Fruit fly (Drosophila melanogaster): Measurements from ENCODE around the gene CG12299.

Gene CG12299

dm6 chr2L:10751879-10752620 is 14.9 kb downstream of the CG12299 start:
- TF ChIP-seq CG6854 (GFP tag; optimal IDR thresholded peaks at IDR 0.05) (no peak), dsx (GFP tag; optimal IDR thresholded peaks at IDR 0.05; ENCODE audit: poor library complexity, severe bottlenecking) (no peak), dac (GFP tag; optimal IDR thresholded peaks at IDR 0.05) (peak; percentile 50), CG11762 (GFP tag; optimal IDR thresholded peaks at IDR 0.05; ENCODE audit: insufficient read depth) (no peak), Ets96B (tag; optimal IDR thresholded peaks at IDR 0.05) (no peak), OdsH (GFP tag; optimal IDR thresholded peaks at IDR 0.05) (peak; percentile 44), CG3919 (GFP tag; optimal IDR thresholded peaks at IDR 0.05) (peak; percentile 29), CG34406 (GFP tag; optimal IDR thresholded peaks at IDR 0.05) (no peak), CG8119 (GFP tag; IDR thresholded peaks at IDR 0.05) (peak; percentile 76), CG31627 (GFP tag; optimal IDR thresholded peaks at IDR 0.05) (no peak), cyc (GFP tag; optimal IDR thresholded peaks at IDR 0.05) (no peak), fd59A (GFP tag; optimal IDR thresholded peaks at IDR 0.05) (peak; percentile 12), CG6163 (GFP tag; IDR thresholded peaks at IDR 0.05) (peak; percentile 22; the same call in 1 of the 3 replicates), net (GFP tag; optimal IDR thresholded peaks at IDR 0.05) (peak; percentile 29), CG6808 (GFP tag; optimal IDR thresholded peaks at IDR 0.05) (peak; percentile 13), Sox14 (GFP tag; optimal IDR thresholded peaks at IDR 0.05) (peak; percentile 9), Eip93F (GFP tag; optimal IDR thresholded peaks at IDR 0.05) (no peak), Gug (GFP tag; IDR thresholded peaks at IDR 0.05) (peak; percentile 36; the same call in 1 of the 2 replicates), achi (GFP tag; optimal IDR thresholded peaks at IDR 0.05) (peak; percentile 36), Eip78C (GFP tag) (peak; percentile 78), fkh (GFP tag; optimal IDR thresholded peaks at IDR 0.05) (peak; percentile 99), CG6276 (GFP tag; optimal IDR thresholded peaks at IDR 0.05) (peak; percentile 71), Hr38 (GFP tag; optimal IDR thresholded peaks at IDR 0.05) (no peak), acj6 (GFP tag; optimal IDR thresholded peaks at IDR 0.05) (no peak), CG3032 (tag; optimal IDR thresholded peaks at IDR 0.05) (peak; percentile 8), eg (GFP tag; IDR thresholded peaks at IDR 0.05) (peak; percentile 63), Smox (GFP tag; optimal IDR thresholded peaks at IDR 0.05) (no peak), Blimp-1 (GFP tag; optimal IDR thresholded peaks at IDR 0.05) (no peak), CG11294 (GFP tag; IDR thresholded peaks at IDR 0.05) (peak; percentile 51; the same call in 1 of the 2 replicates), Hr39 (GFP tag; optimal IDR thresholded peaks at IDR 0.05) (no peak), CG4318 (GFP tag; optimal IDR thresholded peaks at IDR 0.05) (peak; percentile 60), topi (GFP tag; optimal IDR thresholded peaks at IDR 0.05) (no peak), salr (GFP tag; optimal IDR thresholded peaks at IDR 0.05) (peak in 1 of 2 experiments; percentile 55), pdm3 (GFP tag; optimal IDR thresholded peaks at IDR 0.05) (peak; percentile 15), svp (GFP tag) (peak; percentile 51), CG10631 (GFP tag; optimal IDR thresholded peaks at IDR 0.05) (peak; percentile 20), CG15336 (GFP tag; IDR thresholded peaks at IDR 0.05) (peak; percentile 71), CG9139 (GFP tag; optimal IDR thresholded peaks at IDR 0.05) (no peak), CG10669 (GFP tag; optimal IDR thresholded peaks at IDR 0.05) (no peak), Hr4 (GFP tag; optimal IDR thresholded peaks at IDR 0.05) (peak; percentile 74), Lpt (GFP tag; optimal IDR thresholded peaks at IDR 0.05) (peak; percentile 58), CG7368 (GFP tag; optimal IDR thresholded peaks at IDR 0.05) (no peak), CG32006 (GFP tag; optimal IDR thresholded peaks at IDR 0.05) (peak; percentile 87)
